Worm (Caenorhabditis elegans): ENCODE data around the gene ncap-1.

- TF ChIP-seq ceh-16 (tag; optimal IDR thresholded peaks at IDR 0.05) (no peak), sma-3 (GFP tag; optimal IDR thresholded peaks at IDR 0.05) (no peak), lin-13 (GFP tag; optimal IDR thresholded peaks at IDR 0.05) (no peak), zag-1 (tag; optimal IDR thresholded peaks at IDR 0.05) (no peak), fos-1 (tag; optimal IDR thresholded peaks at IDR 0.05) (no peak), egl-27 (tag; optimal IDR thresholded peaks at IDR 0.05) (no peak), aly-2 (tag; optimal IDR thresholded peaks at IDR 0.05) (no peak), ztf-1 (GFP tag; conservative IDR thresholded peaks at IDR 0.05) (no peak), nhr-12 (tag; optimal IDR thresholded peaks at IDR 0.05) (no peak), ztf-11 (tag; optimal IDR thresholded peaks at IDR 0.05) (no peak), unc-62 (GFP tag; optimal IDR thresholded peaks at IDR 0.05) (no peak), snpc-4 (tag; optimal IDR thresholded peaks at IDR 0.05) (no peak), nhr-23 (tag; optimal IDR thresholded peaks at IDR 0.05) (no peak)
These were observed 33.5 kb upstream of the ncap-1 start, which contains the start of gene irld-51 for ce11 chrII:2952629-2953028.
